Fruit fly (Drosophila melanogaster) whole organism, pupa: ENCODE results near the gene smp-30.

Source experiments
- CG10348 ChIP-seq: fragments of 200-800 bp; sonication (Bioruptor generic); IDR thresholded peaks from 2 replicates; pipeline ENCODE4 v1.3.6; 2022; ENCODE audit warnings: missing biosample characterization, missing genetic modification characterization
- CG13204 ChIP-seq: fragments of 200-800 bp; sonication (Bioruptor generic); optimal IDR thresholded peaks from 2 replicates; lab custom pipeline; 2018; ENCODE audit warnings: missing biosample characterization, mild to moderate bottlenecking, missing genetic modification characterization, moderate library complexity
- CG32121 ChIP-seq: fragments of 200-800 bp; sonication (Bioruptor generic); IDR thresholded peaks from 2 replicates; pipeline ENCODE4 v1.3.6; 2022; ENCODE audit warnings: missing biosample characterization, missing genetic modification characterization
- CG34367 ChIP-seq: fragments of 200-800 bp; sonication (Bioruptor generic); optimal IDR thresholded peaks from 2 replicates; lab custom pipeline; 2018; ENCODE audit warnings: missing biosample characterization, mild to moderate bottlenecking, missing genetic modification characterization
- CG4496 ChIP-seq: fragments of 200-800 bp; sonication (Bioruptor generic); IDR thresholded peaks from 3 replicates; pipeline ENCODE4 v1.3.6; 2022; ENCODE audit warnings: missing biosample characterization, missing genetic modification characterization
- gl ChIP-seq: fragments of 200-800 bp; sonication (Bioruptor generic); optimal IDR thresholded peaks from 2 replicates; lab custom pipeline; 2018; ENCODE audit warnings: missing biosample characterization, mild to moderate bottlenecking, missing genetic modification characterization

dm6 chr3R:14710673-14711072, 40.4 kb downstream of the smp-30 start:
- TF ChIP-seq CG13204 (GFP tag; lab: Kevin White, UChicago) (no peak), CG32121 (GFP tag; lab: Robert Waterston, UW) (no peak), CG10348 (GFP tag; lab: Robert Waterston, UW) (no peak), gl (tag; lab: Kevin White, UChicago) (no peak), CG4496 (GFP tag; lab: Robert Waterston, UW) (no peak), CG34367 (tag; lab: Kevin White, UChicago) (no peak)
